Worm (Caenorhabditis elegans): ENCODE results near the gene cdr-3.
A peak's percentile ranks its signal among the peaks of the same experiment; 100 is the strongest.

cdr-3 gene

DNA sequence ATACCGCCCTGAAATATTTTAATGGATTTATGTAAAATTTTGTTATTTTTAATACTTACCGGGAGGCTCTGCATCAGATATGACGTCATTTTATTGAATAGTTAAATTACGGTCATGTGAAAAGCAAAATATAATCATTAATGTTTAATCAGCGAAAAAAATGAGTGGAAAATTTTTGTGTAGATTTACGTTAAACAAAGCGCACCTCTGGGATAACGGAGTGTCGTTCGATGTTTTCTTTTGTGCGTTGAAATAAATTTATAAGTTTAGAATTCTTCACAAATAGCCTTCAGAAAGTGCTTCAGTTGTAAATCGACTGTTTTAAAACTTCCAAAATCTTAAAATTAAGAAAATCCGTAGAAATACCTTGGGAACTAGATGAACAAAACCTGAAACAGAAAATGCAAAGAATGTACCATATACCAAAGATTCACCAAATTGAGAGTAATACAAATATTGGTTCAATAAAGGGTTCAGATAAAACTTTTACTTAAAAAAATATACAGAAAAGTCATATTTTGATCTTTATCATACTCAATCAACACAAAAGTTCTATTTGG lies 16.4 kb downstream of the cdr-3 start, which contains the start of the genes K01D12.20 and miga-1:
K01D12.20 (minus strand) TSS at position 138 of the 560 bp plus-strand sequence.
miga-1 (minus strand) TSS at position 183 of the 560 bp plus-strand sequence.
- TF ChIP-seq mdl-1 (tag; optimal IDR thresholded peaks at IDR 0.05): no peak
- no peak for TF ChIP-seq elt-1 (tag; optimal IDR thresholded peaks at IDR 0.05)
- TF ChIP-seq ZK546.5 (tag; optimal IDR thresholded peaks at IDR 0.05): no peak
- TF ChIP-seq nhr-11 (tag; optimal IDR thresholded peaks at IDR 0.05): no peak
- TF ChIP-seq lsy-12 (tag; optimal IDR thresholded peaks at IDR 0.05): no peak
- TF ChIP-seq elt-3 (tag; optimal IDR thresholded peaks at IDR 0.05): no peak
- no peak for TF ChIP-seq fos-1 (tag; optimal IDR thresholded peaks at IDR 0.05)
- TF ChIP-seq ama-1 (optimal IDR thresholded peaks at IDR 0.05): no peak
- TF ChIP-seq aly-2 (tag; optimal IDR thresholded peaks at IDR 0.05): no peak
- TF ChIP-seq pqm-1 (tag; optimal IDR thresholded peaks at IDR 0.05): peak; percentile 18
- no peak for TF ChIP-seq nhr-237 (tag; optimal IDR thresholded peaks at IDR 0.05)
- TF ChIP-seq jun-1 (tag; optimal IDR thresholded peaks at IDR 0.05): no peak
- TF ChIP-seq nhr-28 (tag; optimal IDR thresholded peaks at IDR 0.05): no peak
- peak; percentile 40 for TF ChIP-seq nhr-23 (tag; optimal IDR thresholded peaks at IDR 0.05)
- no peak for TF ChIP-seq nhr-67 (tag; optimal IDR thresholded peaks at IDR 0.05)
- no peak for TF ChIP-seq ztf-11 (tag; optimal IDR thresholded peaks at IDR 0.05)
- TF ChIP-seq lin-15B (tag; optimal IDR thresholded peaks at IDR 0.05): peak; percentile 47
- no peak for TF ChIP-seq egl-5 (tag; optimal IDR thresholded peaks at IDR 0.05)
- no peak for TF ChIP-seq skn-1 (tag; optimal IDR thresholded peaks at IDR 0.05)
- TF ChIP-seq snpc-4 (tag; optimal IDR thresholded peaks at IDR 0.05): peak; percentile 34
- TF ChIP-seq elt-2 (tag; optimal IDR thresholded peaks at IDR 0.05): peak; percentile 44
- TF ChIP-seq nhr-25 (tag; optimal IDR thresholded peaks at IDR 0.05): no peak
- TF ChIP-seq R02D3.7 (tag; optimal IDR thresholded peaks at IDR 0.05): peak; percentile 93
- TF ChIP-seq eor-1 (tag; optimal IDR thresholded peaks at IDR 0.05): no peak
- TF ChIP-seq egl-27 (tag; optimal IDR thresholded peaks at IDR 0.05): no peak
- no peak for TF ChIP-seq sea-2 (GFP tag; optimal IDR thresholded peaks at IDR 0.05)
- no peak for TF ChIP-seq ceh-82 (tag; optimal IDR thresholded peaks at IDR 0.05)
- TF ChIP-seq ceh-28 (tag; optimal IDR thresholded peaks at IDR 0.05): no peak
- TF ChIP-seq zag-1 (tag; optimal IDR thresholded peaks at IDR 0.05): no peak
- TF ChIP-seq nhr-12 (tag; optimal IDR thresholded peaks at IDR 0.05): no peak
- TF ChIP-seq daf-12 (tag; optimal IDR thresholded peaks at IDR 0.05): no peak
- TF ChIP-seq unc-62 (GFP tag; optimal IDR thresholded peaks at IDR 0.05): no peak
- TF ChIP-seq pha-4 (tag; optimal IDR thresholded peaks at IDR 0.05): peak; percentile 64

DNA sequence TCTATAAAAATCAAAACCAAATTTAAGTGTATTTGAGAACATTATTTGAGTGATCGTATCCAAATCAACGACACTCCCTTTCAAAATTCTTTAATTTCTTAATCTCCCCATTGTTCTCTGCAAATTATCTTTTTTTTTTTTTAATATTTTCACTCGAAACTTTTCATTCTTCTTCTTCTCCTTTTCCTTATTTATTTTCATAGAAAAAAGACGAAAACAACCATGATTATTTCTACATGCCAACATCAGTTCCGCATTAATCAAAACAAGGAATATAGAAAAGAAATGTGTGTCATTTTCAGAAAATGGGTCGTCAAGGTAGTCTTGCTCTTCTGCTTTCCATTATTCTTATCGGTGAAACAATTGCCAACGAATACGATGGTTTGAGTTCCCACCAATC lies 19.6 kb downstream of the cdr-3 start, which contains the start of gene K01D12.5:
K01D12.5 (plus strand) TSS at position 301 of the 400 bp plus-strand sequence.
- TF ChIP-seq ceh-16 (tag; optimal IDR thresholded peaks at IDR 0.05) (no peak), nhr-76 (tag; optimal IDR thresholded peaks at IDR 0.05) (no peak), fkh-10 (GFP tag; optimal IDR thresholded peaks at IDR 0.05) (no peak), nhr-77 (tag; optimal IDR thresholded peaks at IDR 0.05) (no peak), nhr-67 (tag; optimal IDR thresholded peaks at IDR 0.05) (no peak), nhr-43 (tag; optimal IDR thresholded peaks at IDR 0.05; ENCODE audit: poor library complexity, severe bottlenecking) (no peak), mml-1 (tag; optimal IDR thresholded peaks at IDR 0.05) (no peak), jun-1 (tag; optimal IDR thresholded peaks at IDR 0.05) (no peak), fos-1 (tag; optimal IDR thresholded peaks at IDR 0.05) (no peak), egl-27 (tag; optimal IDR thresholded peaks at IDR 0.05) (no peak), R02D3.7 (tag; optimal IDR thresholded peaks at IDR 0.05) (no peak), hmg-11 (tag; optimal IDR thresholded peaks at IDR 0.05) (no peak), lin-15B (tag; optimal IDR thresholded peaks at IDR 0.05) (no peak), ceh-82 (tag; optimal IDR thresholded peaks at IDR 0.05) (no peak), nhr-23 (tag; optimal IDR thresholded peaks at IDR 0.05) (no peak), elt-2 (tag; optimal IDR thresholded peaks at IDR 0.05) (no peak), eor-1 (tag; optimal IDR thresholded peaks at IDR 0.05) (no peak), pqm-1 (tag; optimal IDR thresholded peaks at IDR 0.05) (no peak), ceh-28 (tag; optimal IDR thresholded peaks at IDR 0.05) (no peak)

DNA sequence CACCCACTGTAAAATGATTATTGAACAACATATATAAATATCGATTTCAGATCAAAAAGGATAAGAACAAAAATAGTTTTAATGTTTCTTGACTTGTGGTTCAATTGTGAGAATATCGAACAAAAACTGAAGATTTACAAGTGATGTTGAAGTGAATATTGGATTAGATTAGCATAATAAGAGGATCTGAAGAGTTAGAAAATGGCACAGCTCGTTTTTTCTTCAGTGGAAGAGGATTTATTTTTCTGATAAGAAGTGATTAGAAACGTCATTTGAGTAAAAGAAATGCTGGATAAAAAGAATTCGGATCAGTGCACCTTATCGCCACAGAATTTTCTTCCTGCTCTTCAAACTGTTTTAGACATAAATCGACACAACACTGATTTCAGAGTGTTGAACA lies 21.5 kb downstream of the cdr-3 start, which contains the start of gene twk-14:
twk-14 (minus strand) TSS at position 8 of the 400 bp plus-strand sequence.
- TF ChIP-seq nhr-67 (tag; optimal IDR thresholded peaks at IDR 0.05) (no peak), nhr-11 (tag; optimal IDR thresholded peaks at IDR 0.05) (no peak), ceh-82 (tag; optimal IDR thresholded peaks at IDR 0.05) (no peak), nhr-23 (tag; optimal IDR thresholded peaks at IDR 0.05) (no peak), nhr-12 (tag; optimal IDR thresholded peaks at IDR 0.05) (no peak), elt-1 (tag; optimal IDR thresholded peaks at IDR 0.05) (no peak), elt-3 (tag; optimal IDR thresholded peaks at IDR 0.05) (no peak), pha-4 (tag; optimal IDR thresholded peaks at IDR 0.05) (no peak), fos-1 (tag; optimal IDR thresholded peaks at IDR 0.05) (no peak), lin-39 (tag; optimal IDR thresholded peaks at IDR 0.05) (no peak), unc-39 (tag; optimal IDR thresholded peaks at IDR 0.05) (no peak), nhr-76 (tag; optimal IDR thresholded peaks at IDR 0.05) (no peak), mml-1 (tag; optimal IDR thresholded peaks at IDR 0.05) (no peak), egl-5 (tag; optimal IDR thresholded peaks at IDR 0.05) (no peak)

Measured in whole organism, L3 larva.